Worm (Caenorhabditis elegans) whole organism, L4/young adult: ENCODE results near the gene W06H8.6.
A peak's percentile ranks its signal among the peaks of the same experiment; 100 is the strongest.

Source experiments
- W03F9.2 ChIP-seq: fragments of 150-350 bp; optimal IDR thresholded peaks from 2 replicates; lab custom pipeline; 2014; ENCODE audit warnings: missing biosample characterization, missing genetic modification characterization
- dao-5 ChIP-seq: sonication (generic microtip); optimal IDR thresholded peaks from 2 replicates; lab custom pipeline; 2016; ENCODE audit warnings: missing genotype, missing genetic modification characterization, moderate library complexity, missing compliant biosample characterization
- him-1 ChIP-seq: sonication (generic microtip); optimal IDR thresholded peaks from 2 replicates; lab custom pipeline; 2016; ENCODE audit warnings: missing genotype, missing genetic modification reagents, missing genetic modification characterization, missing compliant biosample characterization

W06H8.6 gene

DNA sequence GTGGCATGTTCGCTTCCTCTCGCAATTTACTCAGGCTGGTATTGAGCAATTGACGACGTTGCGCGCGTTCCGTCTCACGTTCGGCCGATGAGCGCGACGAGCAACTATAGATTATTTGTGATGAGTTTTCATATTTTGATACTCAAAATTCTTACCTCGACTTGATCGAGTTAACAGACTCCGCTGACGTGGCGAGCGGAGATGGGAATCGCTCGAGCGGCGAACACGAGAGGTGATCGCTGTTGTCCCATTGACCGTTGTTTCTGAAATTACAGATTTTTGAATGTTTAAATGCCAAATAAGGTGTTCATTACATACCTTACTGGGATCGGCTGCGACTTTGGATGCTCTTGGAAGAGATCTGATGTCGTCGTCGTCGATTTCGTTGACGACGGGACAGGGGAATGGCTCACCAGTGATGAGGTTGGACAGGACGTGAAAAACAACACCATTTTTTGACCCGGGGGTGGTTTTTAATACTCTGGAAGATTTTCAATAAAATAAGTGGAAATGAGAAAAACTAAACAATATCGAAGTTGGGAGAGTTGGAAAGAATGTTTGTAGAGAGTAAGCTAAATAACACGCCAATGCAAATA, at the start of gene W06H8.6:
W06H8.6 (minus strand) TSS at position 481 of the 596 bp plus-strand sequence.
- no peak for TF ChIP-seq him-1 (tag; lab: Kevin White, UChicago)
- TF ChIP-seq dao-5 (tag; lab: Kevin White, UChicago) = no peak
- TF ChIP-seq W03F9.2 (tag; lab: Kevin White, UChicago) = no peak

DNA sequence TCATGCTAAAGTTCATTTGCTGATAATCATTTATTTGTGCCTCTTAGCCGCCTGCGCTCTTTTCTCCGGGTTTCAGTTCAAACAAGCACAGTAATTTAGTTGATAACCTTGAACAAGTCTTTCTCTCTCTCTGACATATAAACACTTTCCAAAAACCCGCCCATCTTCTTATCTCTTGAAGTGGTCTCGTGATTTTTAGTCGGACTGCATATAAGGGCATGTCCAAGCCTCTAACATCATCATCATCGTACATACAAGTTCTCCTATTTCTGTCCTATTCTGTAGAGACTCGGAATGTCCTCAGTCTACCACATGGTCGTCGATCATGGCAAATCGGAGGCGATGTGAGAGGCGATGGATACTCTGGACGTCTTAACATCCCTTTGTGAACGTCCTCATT, 49.4 kb upstream of the W06H8.6 start, which contains the start of gene F31F7.1:
F31F7.1 (plus strand) TSS at position 235 of the 400 bp plus-strand sequence.
- TF ChIP-seq dao-5 (tag; lab: Kevin White, UChicago) (no peak), W03F9.2 (tag; lab: Kevin White, UChicago) (no peak), him-1 (tag; lab: Kevin White, UChicago) (no peak)

DNA sequence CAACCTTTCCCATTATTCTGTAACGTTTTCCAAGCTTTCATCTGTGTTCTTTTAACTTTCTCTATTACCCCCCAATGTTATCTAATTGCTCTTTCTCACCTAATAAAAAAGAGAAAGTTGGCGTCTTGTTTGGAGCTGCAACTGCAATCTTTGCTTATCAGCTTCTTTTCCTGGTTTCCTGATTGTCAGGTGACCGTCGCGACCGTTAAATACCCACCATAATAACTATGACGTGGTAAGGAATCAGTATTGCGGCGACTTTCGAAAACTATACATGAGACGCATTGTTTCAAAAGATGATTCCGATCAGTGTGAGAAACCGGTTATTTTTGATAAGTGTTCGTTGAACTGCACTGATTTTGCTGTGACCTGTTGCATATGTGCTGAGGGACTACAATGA, 48.4 kb upstream of the W06H8.6 start:
- TF ChIP-seq him-1 (tag; lab: Kevin White, UChicago) (no peak), W03F9.2 (tag; lab: Kevin White, UChicago) (no peak), dao-5 (tag; lab: Kevin White, UChicago) (no peak)

DNA sequence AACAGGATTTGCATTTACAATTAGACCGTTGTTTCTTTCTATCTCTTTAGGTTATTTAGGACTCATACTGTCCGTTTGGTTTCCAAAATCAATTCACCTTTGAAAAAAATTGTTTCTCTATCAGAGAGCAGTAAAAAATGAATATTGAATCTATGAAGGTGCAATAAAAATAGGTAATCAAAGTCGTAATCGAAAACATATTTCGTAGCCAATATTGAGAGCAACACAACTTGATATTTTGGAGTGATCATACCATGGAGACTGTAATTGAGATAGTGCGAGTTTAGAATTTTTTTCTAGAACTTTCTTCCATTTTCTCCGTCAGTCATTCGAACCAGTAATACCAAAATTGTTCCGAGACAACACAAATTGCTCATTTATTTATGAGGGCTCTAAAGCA, 43.7 kb upstream of the W06H8.6 start, which contains the start of gene F31F7.2:
F31F7.2 (plus strand) TSS at position 301 of the 400 bp plus-strand sequence.
- TF ChIP-seq W03F9.2 (tag; lab: Kevin White, UChicago) = no peak
- TF ChIP-seq him-1 (tag; lab: Kevin White, UChicago) = no peak
- TF ChIP-seq dao-5 (tag; lab: Kevin White, UChicago) = no peak

DNA sequence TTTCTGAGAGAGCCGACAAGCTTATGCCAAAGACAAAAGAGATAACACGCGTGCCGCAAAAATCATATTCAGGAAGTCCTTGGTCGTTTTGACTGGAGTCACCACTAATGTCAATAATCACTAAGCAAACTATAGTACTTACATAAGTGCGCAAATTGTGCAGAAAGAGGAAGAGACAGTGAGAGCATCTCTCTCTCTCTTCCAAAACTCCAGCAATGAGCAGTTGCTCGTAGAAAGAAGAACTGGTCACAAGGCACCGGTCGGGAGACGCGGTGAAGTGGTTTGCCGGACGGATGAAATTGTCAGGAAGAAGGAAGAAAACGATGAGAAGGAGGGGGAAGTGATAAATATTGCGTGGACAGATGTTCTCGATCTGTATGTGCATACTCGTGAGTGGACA, 43.3 kb upstream of the W06H8.6 start:
- TF ChIP-seq W03F9.2 (tag; lab: Kevin White, UChicago) (no peak), him-1 (tag; lab: Kevin White, UChicago) (no peak), dao-5 (tag; lab: Kevin White, UChicago) (no peak)

DNA sequence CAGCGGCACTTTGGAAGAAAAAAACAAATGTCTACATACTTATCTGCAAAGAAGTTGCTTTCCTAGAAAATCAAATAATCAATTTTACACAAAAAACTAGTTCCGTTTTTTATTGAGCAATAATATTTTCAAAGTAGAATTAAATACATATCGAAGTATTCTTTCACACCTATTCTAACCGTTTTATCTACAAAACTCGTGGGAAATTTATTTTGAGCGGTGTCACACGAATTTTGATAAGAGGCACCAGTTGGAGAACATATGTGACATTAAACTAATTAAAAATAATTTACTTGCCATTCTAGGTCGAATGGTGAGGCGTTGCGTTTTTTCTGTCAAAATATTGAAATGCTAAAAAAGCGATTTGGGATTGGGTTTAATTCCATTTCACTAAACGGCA, 42.2 kb upstream of the W06H8.6 start:
- TF ChIP-seq W03F9.2 (tag; lab: Kevin White, UChicago) (no peak), him-1 (tag; lab: Kevin White, UChicago) (no peak), dao-5 (tag; lab: Kevin White, UChicago) (no peak)

DNA sequence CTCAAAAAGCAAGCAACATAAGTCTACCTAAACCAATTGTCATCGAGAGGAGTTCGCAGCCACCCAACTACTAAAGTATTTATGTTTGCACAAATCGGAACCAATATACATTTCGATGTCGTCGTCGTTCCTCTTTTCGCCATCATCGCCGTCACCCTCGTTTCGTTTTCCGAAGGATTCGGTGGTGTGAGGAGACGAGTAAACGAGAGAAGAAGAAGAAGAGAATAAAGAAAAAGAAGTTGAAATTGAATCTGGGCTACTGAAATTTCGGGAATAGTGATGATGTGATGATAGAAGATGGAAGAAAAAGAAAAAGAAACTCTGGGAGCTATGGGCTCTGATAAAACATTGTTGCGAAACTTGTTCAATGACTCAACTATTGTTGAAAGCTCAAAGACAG, 41.7 kb upstream of the W06H8.6 start:
- TF ChIP-seq dao-5 (tag; lab: Kevin White, UChicago) (no peak), him-1 (tag; lab: Kevin White, UChicago) (no peak), W03F9.2 (tag; lab: Kevin White, UChicago) (no peak)

DNA sequence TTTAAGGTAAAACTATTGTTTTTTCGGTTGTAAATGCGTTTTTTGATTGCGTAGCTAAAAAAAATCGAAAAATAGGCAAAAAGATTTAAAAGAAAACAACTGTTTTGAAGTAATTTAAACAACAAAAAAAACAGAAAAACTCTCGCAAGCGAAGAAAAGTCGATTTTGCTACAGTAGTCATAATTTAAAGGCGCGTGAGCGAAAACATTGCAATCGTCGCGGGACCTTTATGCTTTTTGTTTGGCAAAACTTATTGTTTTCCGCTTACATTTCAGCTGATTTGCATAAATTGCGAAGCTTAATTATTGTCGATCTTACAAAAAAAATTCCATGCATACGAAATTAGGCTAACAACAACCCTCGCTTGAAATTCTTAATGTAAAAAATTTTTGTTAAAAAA, 41.2 kb upstream of the W06H8.6 start:
- TF ChIP-seq W03F9.2 (tag; lab: Kevin White, UChicago) (no peak), dao-5 (tag; lab: Kevin White, UChicago) (no peak), him-1 (tag; lab: Kevin White, UChicago) (no peak)

DNA sequence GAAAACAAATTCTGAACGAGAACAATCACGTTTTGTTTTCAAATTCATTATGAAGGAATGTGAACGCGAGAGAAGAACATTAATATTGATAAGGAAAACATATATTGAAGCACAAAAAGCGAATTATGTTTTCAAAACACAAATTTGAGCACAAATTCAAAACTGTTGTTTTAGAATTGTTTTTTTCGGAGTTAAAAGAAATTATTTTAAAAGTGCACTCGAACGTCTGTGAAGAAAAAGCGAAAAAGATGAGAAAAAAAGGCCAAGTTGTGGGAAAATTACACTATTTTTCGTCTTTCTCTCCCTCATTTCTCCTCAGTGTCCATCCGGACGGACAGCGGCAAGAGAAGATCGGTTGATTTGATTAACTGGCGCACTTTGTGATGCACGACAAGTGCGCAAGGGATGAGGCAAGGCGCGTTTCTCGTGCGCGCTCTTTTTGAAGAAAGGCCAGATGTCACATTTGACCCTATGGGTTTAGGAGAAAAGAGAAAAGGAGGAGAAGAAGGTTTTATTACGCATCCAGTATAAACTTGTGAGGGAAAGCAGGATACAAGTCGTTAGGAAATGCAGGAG, 40.5 kb upstream of the W06H8.6 start, which contains the start of gene mrck-1:
mrck-1 (minus strand) TSS at position 51 of the 576 bp plus-strand sequence.
- TF ChIP-seq dao-5 (tag; lab: Kevin White, UChicago) (no peak), him-1 (tag; lab: Kevin White, UChicago) (peak; percentile 92), W03F9.2 (tag; lab: Kevin White, UChicago) (peak; percentile 64)

DNA sequence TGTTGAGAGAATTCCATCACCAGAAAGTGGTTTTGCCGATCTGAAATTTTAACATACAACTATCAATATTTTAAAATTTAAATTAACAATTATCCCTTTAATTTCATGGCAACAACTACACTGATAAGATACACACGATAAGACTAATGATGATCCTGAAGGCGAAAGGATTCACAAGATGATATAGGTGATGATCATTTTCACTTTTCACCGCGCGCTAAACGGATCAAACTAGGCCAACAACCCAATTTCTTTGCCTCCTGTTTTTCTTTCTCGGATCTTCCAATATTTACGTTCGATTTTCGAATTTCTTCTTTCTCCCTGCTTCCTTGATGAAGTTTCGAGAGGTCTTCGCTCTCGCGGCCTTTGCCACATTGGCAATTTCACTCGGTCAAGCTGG, 32.3 kb upstream of the W06H8.6 start, which contains the start of gene K08B12.1:
K08B12.1 (plus strand) TSS at position 229 of the 400 bp plus-strand sequence.
- TF ChIP-seq dao-5 (tag; lab: Kevin White, UChicago) (no peak), him-1 (tag; lab: Kevin White, UChicago) (no peak), W03F9.2 (tag; lab: Kevin White, UChicago) (no peak)

DNA sequence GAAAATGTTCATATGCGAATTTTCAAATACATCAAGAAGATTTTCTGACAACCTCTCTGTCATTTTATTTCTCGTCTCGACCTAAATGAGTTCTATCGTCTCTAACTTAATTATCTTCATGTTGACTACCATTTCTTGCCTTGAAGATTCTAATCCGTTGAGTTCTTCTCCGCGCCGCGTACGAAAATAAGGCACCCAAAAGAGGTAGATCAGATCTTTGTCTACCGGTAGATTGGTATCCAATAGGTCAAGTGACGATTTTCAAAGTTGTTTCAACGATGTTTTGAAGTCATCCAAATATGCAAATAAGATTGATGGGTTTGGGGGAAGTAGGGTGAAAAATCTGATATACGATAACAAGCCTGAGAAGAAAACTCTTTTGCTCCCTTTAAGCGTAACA, 27.1 kb upstream of the W06H8.6 start:
- TF ChIP-seq W03F9.2 (tag; lab: Kevin White, UChicago) = no peak
- TF ChIP-seq him-1 (tag; lab: Kevin White, UChicago) = no peak
- no peak for TF ChIP-seq dao-5 (tag; lab: Kevin White, UChicago)

DNA sequence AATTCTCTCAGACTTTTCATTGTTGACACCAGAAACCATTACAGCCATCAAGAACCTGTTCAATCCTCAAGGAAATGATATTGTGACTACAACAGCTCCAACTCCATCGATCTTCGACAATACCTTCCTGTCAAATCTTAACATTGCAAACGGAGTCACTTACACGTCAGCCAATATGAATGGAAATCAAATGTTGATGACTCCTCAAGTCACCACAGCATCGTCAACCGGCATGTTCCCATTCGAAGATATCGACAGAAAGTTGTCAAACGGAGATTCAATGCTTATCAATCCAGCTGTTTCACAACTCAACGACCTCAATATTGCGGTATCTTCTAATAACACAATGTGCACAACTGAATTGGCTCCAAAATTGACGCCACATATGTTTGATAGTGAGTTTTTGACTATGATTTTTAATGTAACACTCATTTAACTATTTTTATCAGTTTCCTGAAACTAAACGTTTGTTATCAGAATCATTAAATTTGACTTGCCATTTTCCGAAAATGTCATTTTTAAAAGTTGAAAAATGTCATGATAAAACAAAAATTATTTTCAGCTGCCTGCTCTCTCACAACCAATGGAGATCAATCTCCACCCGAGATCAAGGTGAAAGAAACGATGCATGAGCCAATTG, 24.3 kb upstream of the W06H8.6 start:
- no peak for TF ChIP-seq W03F9.2 (tag; lab: Kevin White, UChicago)
- no peak for TF ChIP-seq him-1 (tag; lab: Kevin White, UChicago)
- no peak for TF ChIP-seq dao-5 (tag; lab: Kevin White, UChicago)

DNA sequence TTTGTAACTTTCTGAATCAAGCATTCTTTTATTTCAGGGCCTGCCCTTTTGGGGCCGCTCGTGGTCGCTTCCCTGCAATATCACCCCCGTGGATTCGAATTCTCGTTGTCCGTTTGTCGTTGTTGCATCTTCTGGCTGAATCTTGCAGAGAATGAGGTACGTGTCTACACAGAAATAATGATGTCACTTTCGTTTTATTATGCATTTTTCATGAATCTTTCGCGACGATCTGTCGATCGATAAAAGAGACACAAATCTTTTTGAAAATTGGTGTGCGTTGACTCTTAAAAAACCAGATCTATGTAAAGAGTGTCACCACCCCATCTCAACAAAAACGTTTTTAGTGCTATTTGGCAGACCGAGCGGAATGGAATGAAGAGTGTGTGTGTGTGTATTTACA, 22.3 kb upstream of the W06H8.6 start:
- TF ChIP-seq him-1 (tag; lab: Kevin White, UChicago) (no peak), W03F9.2 (tag; lab: Kevin White, UChicago) (no peak), dao-5 (tag; lab: Kevin White, UChicago) (no peak)
